Worm (Caenorhabditis elegans) whole organism, L4 larva: Measurements from ENCODE around the gene clec-239.
"Not testable (repeated sequence)": the region's sequence is repeated elsewhere in the genome, so short reads cannot be mapped to it uniquely, and the experiment has no call there.

Source experiments
- D1046.2 ChIP-seq: fragments of 200-800 bp; sonication (Bioruptor generic); IDR thresholded peaks from 2 replicates; pipeline ENCODE4 v1.3.6; 2022; ENCODE audit warnings: missing genetic modification characterization, missing compliant biosample characterization
- F37D6.2 ChIP-seq: sonication (generic microtip); optimal IDR thresholded peaks from 2 replicates; lab custom pipeline; 2016; ENCODE audit warnings: mild to moderate bottlenecking, missing genetic modification characterization, missing compliant biosample characterization
- T26A8.4 ChIP-seq: fragments of 200-800 bp; sonication (Bioruptor generic); IDR thresholded peaks from 2 replicates; pipeline ENCODE4 v1.3.6; 2022; ENCODE audit warnings: missing genetic modification characterization, missing compliant biosample characterization
- ZK546.5 ChIP-seq, 2 experiments: sonication (generic microtip); optimal IDR thresholded peaks; 2 replicates each; lab custom pipeline; 2017; ENCODE audit warnings: missing biosample characterization in 2 of 2, missing genetic modification characterization in 2 of 2
- aly-2 ChIP-seq: sonication (generic microtip); optimal IDR thresholded peaks from 2 replicates; lab custom pipeline; 2018; ENCODE audit warnings: missing biosample characterization, missing genetic modification characterization
- attf-4 ChIP-seq: sonication (generic microtip); optimal IDR thresholded peaks from 3 replicates; lab custom pipeline; 2017; ENCODE audit warnings: missing biosample characterization, missing genetic modification characterization
- ceh-20 ChIP-seq: fragments of 200-800 bp; sonication (Bioruptor generic); IDR thresholded peaks from 2 replicates; pipeline ENCODE4 v1.3.6; 2022; ENCODE audit warnings: missing genetic modification reagents, missing genetic modification characterization, missing compliant biosample characterization
- ceh-44 ChIP-seq: fragments of 200-800 bp; sonication (Bioruptor generic); IDR thresholded peaks from 2 replicates; pipeline ENCODE4 v1.3.6; 2022; ENCODE audit warnings: missing genetic modification reagents, missing genetic modification characterization, missing compliant biosample characterization
- ces-1 ChIP-seq: fragments of 150-350 bp; sonication (generic microtip); optimal IDR thresholded peaks from 4 replicates; lab custom pipeline; 2014; ENCODE audit warnings: missing biosample characterization, missing genetic modification reagents, missing genetic modification characterization
- ctbp-1 ChIP-seq: fragments of 200-800 bp; sonication (Bioruptor generic); IDR thresholded peaks from 2 replicates; pipeline ENCODE4 v1.3.6; 2022; ENCODE audit warnings: missing genetic modification reagents, missing genetic modification characterization, missing compliant biosample characterization
- dmd-6 ChIP-seq: fragments of 200-800 bp; sonication (Bioruptor generic); IDR thresholded peaks from 2 replicates; pipeline ENCODE4 v1.3.6; 2022; ENCODE audit warnings: missing genetic modification reagents, missing genetic modification characterization, missing compliant biosample characterization
- dmd-8 ChIP-seq: fragments of 200-800 bp; sonication (Bioruptor generic); IDR thresholded peaks from 2 replicates; pipeline ENCODE4 v1.3.6; 2022; ENCODE audit warnings: missing genetic modification characterization, missing compliant biosample characterization
- duxl-1 ChIP-seq: sonication (generic microtip); optimal IDR thresholded peaks from 2 replicates; lab custom pipeline; 2016; ENCODE audit warnings: mild to moderate bottlenecking, missing genetic modification characterization, moderate library complexity, missing compliant biosample characterization; ENCODE audit not compliant: poor library complexity
- dve-1 ChIP-seq: sonication (generic microtip); optimal IDR thresholded peaks from 2 replicates; lab custom pipeline; 2017; ENCODE audit warnings: antibody characterized with exemption, mild to moderate bottlenecking, missing genetic modification characterization, missing compliant biosample characterization; ENCODE audit not compliant: insufficient read depth
- hlh-30 ChIP-seq: sonication (generic microtip); optimal IDR thresholded peaks from 2 replicates; lab custom pipeline; 2017; ENCODE audit warnings: antibody characterized with exemption, mild to moderate bottlenecking, missing genetic modification characterization, missing compliant biosample characterization; ENCODE audit not compliant: insufficient read depth
- hmg-1.1 ChIP-seq: fragments of 200-800 bp; sonication (Bioruptor generic); IDR thresholded peaks from 2 replicates; pipeline ENCODE4 v1.3.6; 2022; ENCODE audit warnings: missing genetic modification reagents, missing genetic modification characterization, missing compliant biosample characterization
- lin-1 ChIP-seq: fragments of 200-800 bp; sonication (Bioruptor generic); IDR thresholded peaks from 2 replicates; pipeline ENCODE4 v1.3.6; 2022; ENCODE audit warnings: missing genetic modification reagents, missing genetic modification characterization, missing compliant biosample characterization
- lin-15B ChIP-seq: fragments of 150-350 bp; sonication (generic microtip); optimal IDR thresholded peaks from 3 replicates; lab custom pipeline; 2014; ENCODE audit warnings: missing biosample characterization, missing genetic modification characterization
- lin-38 ChIP-seq: fragments of 200-800 bp; sonication (Bioruptor generic); IDR thresholded peaks from 2 replicates; pipeline ENCODE4 v1.3.6; 2022; ENCODE audit warnings: missing genetic modification reagents, missing genetic modification characterization, missing compliant biosample characterization
- nhr-237 ChIP-seq: sonication (generic microtip); optimal IDR thresholded peaks from 2 replicates; lab custom pipeline; 2017; ENCODE audit warnings: missing biosample characterization, missing genetic modification characterization
- nhr-25 ChIP-seq: sonication (generic microtip); optimal IDR thresholded peaks from 2 replicates; lab custom pipeline; 2017; ENCODE audit warnings: missing genetic modification characterization, mild to moderate bottlenecking, missing compliant biosample characterization, antibody characterized with exemption, moderate library complexity, borderline replicate concordance; ENCODE audit not compliant: insufficient read depth
- nhr-48 ChIP-seq: sonication (generic microtip); optimal IDR thresholded peaks from 2 replicates; lab custom pipeline; 2016; ENCODE audit warnings: mild to moderate bottlenecking, missing genetic modification characterization, missing compliant biosample characterization
- nhr-77 ChIP-seq: fragments of 150-350 bp; optimal IDR thresholded peaks from 2 replicates; lab custom pipeline; 2014; ENCODE audit warnings: missing biosample characterization, missing genetic modification characterization
- pqm-1 ChIP-seq: sonication (generic microtip); optimal IDR thresholded peaks from 2 replicates; lab custom pipeline; 2017; ENCODE audit warnings: missing biosample characterization, missing genetic modification characterization
- skn-1 ChIP-seq: fragments of 150-350 bp; optimal IDR thresholded peaks from 2 replicates; lab custom pipeline; 2014; ENCODE audit warnings: missing biosample characterization, missing genetic modification characterization
- snpc-1.2 ChIP-seq: fragments of 200-800 bp; sonication (Bioruptor generic); IDR thresholded peaks from 2 replicates; pipeline ENCODE4 v1.3.6; 2022; ENCODE audit warnings: missing genetic modification reagents, missing genetic modification characterization, missing compliant biosample characterization
- snpc-4 ChIP-seq: fragments of 150-350 bp; optimal IDR thresholded peaks from 2 replicates; lab custom pipeline; 2014; ENCODE audit warnings: missing biosample characterization, missing genetic modification characterization
- spr-3 ChIP-seq: fragments of 200-800 bp; sonication (Bioruptor generic); optimal IDR thresholded peaks from 2 replicates; lab custom pipeline; 2018; ENCODE audit warnings: mild to moderate bottlenecking, missing genetic modification characterization, missing compliant biosample characterization
- unc-130 ChIP-seq: sonication (generic microtip); optimal IDR thresholded peaks from 2 replicates; lab custom pipeline; 2016; ENCODE audit warnings: missing genetic modification reagents, missing genetic modification characterization, missing compliant biosample characterization
- vab-7 ChIP-seq: fragments of 200-800 bp; sonication (Bioruptor generic); IDR thresholded peaks from 2 replicates; pipeline ENCODE4 v1.3.6; 2022; ENCODE audit warnings: missing genetic modification reagents, missing genetic modification characterization, missing compliant biosample characterization
- zag-1 ChIP-seq: fragments of 150-350 bp; optimal IDR thresholded peaks from 2 replicates; lab custom pipeline; 2014; ENCODE audit warnings: missing biosample characterization, missing genetic modification characterization
- zfp-3 ChIP-seq: fragments of 200-800 bp; sonication (Bioruptor generic); conservative IDR thresholded peaks from 2 replicates; pipeline ENCODE4 v1.3.6; 2022; ENCODE audit warnings: missing genetic modification reagents, missing genetic modification characterization, missing compliant biosample characterization
- zip-2 ChIP-seq: fragments of 150-350 bp; optimal IDR thresholded peaks from 2 replicates; lab custom pipeline; 2014; ENCODE audit warnings: missing biosample characterization, missing genetic modification characterization
- ztf-11 ChIP-seq: fragments of 150-350 bp; optimal IDR thresholded peaks from 2 replicates; lab custom pipeline; 2014; ENCODE audit warnings: missing biosample characterization, missing genetic modification characterization

The clec-239 gene

DNA sequence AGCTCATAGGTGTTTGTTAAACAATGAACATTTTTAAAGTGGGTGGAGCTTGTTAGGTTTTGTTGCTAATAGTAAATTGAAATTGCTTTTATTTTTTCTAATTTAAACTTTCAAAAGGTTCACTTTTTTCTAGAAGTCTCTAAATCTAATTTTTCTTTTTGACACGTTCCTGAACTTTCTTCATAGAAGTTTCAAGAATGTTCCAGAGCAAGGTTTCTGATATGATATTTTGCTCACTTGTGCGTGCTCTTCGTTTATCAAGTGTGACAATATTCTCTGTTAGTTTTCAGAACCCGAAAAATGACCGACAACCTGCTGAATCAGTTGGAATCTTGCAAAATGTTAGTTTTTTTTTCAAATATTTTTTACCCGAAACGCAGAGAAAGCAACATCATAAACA lies 17.6 kb upstream of the clec-239 start, which contains the start of gene fbxa-148:
Gene fbxa-148 (plus strand): TSS at position 301 of the 400 bp plus-strand sequence.
- TF ChIP-seq dmd-6 (GFP tag; lab: Robert Waterston, UW); snpc-4 (tag; lab: Kevin White, UChicago); ceh-20 (GFP tag; lab: Robert Waterston, UW): not testable (repeated sequence)

- TF ChIP-seq ztf-11, lin-15B, nhr-237: not testable (repeated sequence)
Measured at ce11 chrV:16948011-16948410, 8.3 kb upstream of the clec-239 start, which contains the start of gene fbxa-112. Gene fbxa-112, minus strand, starts transcription at chrV:16948111.

DNA sequence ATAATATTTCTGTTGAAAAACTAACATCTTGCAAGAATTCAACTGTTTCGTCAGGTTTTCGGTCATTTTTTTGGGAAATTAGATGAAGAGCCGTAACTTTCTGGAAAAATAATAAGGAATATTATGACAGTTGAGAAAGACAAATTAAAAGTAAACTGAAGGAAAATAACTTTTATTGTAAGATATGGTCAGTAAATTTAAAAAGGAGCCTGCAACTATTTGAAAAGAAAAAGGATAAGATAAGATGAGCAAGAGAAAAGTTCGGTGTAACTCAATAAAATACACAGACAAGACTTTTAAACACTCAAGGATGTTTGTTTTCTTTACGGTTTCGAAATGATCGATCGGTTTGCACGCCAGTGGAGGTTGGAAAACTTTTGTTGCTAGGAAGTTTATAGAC lies 6.7 kb upstream of the clec-239 start, which contains the start of gene fbxa-111:
Gene fbxa-111 (minus strand): TSS at position 101 of the 400 bp plus-strand sequence.
- not testable (repeated sequence) for TF ChIP-seq zfp-3 (GFP tag; lab: Robert Waterston, UW); vab-7 (GFP tag; lab: Robert Waterston, UW); spr-3 (GFP tag; lab: Kevin White, UChicago)
- TF ChIP-seq, all 104 proteins: peak for 0; not testable (repeated sequence) for 104

DNA sequence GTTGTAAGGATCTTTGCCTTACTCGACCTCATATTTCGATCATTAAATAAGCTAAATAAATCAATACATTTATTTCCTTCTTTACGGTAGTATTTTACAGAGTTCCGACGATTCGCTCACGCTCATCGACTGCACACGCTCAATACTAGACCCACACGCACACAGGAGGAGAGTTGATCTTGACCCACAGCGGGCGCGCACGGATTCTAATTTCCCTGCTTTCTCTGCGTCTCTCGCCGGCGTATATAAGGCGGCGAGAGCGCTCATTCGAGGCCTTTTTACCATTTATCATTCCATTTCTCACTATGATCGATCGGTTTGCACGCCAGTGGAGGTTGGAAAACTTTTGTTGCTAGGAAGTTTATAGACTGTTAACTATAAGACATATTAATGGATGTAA lies 6.3 kb upstream of the clec-239 start:
- no peak for TF ChIP-seq aly-2 (tag; lab: Kevin White, UChicago)
- no peak for TF ChIP-seq dmd-8 (GFP tag; lab: Robert Waterston, UW)
- no peak for TF ChIP-seq ceh-20 (GFP tag; lab: Robert Waterston, UW)
- no peak for TF ChIP-seq zag-1 (tag; lab: Kevin White, UChicago)
- TF ChIP-seq ceh-44 (GFP tag; lab: Robert Waterston, UW), result no peak
- no peak for TF ChIP-seq ctbp-1
- no peak for TF ChIP-seq dve-1
- TF ChIP-seq ces-1 (GFP tag; lab: Kevin White, UChicago), result no peak
- TF ChIP-seq nhr-237, result no peak
- no peak for TF ChIP-seq attf-4 (tag; lab: Kevin White, UChicago)
- TF ChIP-seq dmd-6 (GFP tag; lab: Robert Waterston, UW), result no peak
- no peak for TF ChIP-seq nhr-25 (tag; lab: Kevin White, UChicago)
- no peak for TF ChIP-seq hlh-30
- TF ChIP-seq nhr-48 (tag; lab: Kevin White, UChicago), result no peak
- no peak for TF ChIP-seq unc-130 (GFP tag; lab: Kevin White, UChicago)
- no peak for TF ChIP-seq pqm-1 (tag; lab: Kevin White, UChicago)
- TF ChIP-seq hmg-1.1 (GFP tag; lab: Robert Waterston, UW), result no peak
- TF ChIP-seq D1046.2 (GFP tag; lab: Robert Waterston, UW), result no peak
- no peak for TF ChIP-seq skn-1 (tag; lab: Kevin White, UChicago)
- TF ChIP-seq snpc-4 (tag; lab: Kevin White, UChicago), result no peak

DNA sequence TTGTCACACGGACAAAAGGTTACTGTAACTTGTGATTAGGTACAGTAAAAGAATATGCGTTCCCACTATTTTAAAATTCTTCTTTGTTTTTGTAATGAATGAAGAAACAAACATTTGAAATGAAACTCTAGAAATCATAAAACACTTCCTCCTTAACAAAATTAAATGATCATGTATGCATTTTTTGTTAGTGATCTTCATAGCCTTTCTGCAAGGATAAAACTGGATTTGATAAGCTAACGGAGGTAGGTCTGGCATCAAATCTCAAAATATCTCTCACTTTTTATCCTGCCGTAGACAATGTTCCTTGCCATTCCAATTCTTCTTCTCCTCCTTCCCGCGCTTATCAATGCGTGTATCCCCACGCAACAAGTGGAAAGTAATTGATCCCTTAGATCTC lies 4.8 kb upstream of the clec-239 start, which contains the start of gene clec-238:
Gene clec-238 (plus strand): TSS at position 301 of the 400 bp plus-strand sequence.
- TF ChIP-seq zip-2 (tag; lab: Kevin White, UChicago) (no peak), T26A8.4 (GFP tag; lab: Robert Waterston, UW) (no peak), ZK546.5 (tag; optimal IDR thresholded peaks at IDR 0.05; lab: Kevin White, UChicago) (no peak), ceh-44 (GFP tag; lab: Robert Waterston, UW) (no peak), snpc-1.2 (GFP tag; lab: Robert Waterston, UW) (no peak), zfp-3 (GFP tag; lab: Robert Waterston, UW) (no peak), lin-38 (GFP tag; lab: Robert Waterston, UW) (no peak), unc-130 (GFP tag; lab: Kevin White, UChicago) (no peak), duxl-1 (tag; lab: Kevin White, UChicago) (no peak), F37D6.2 (tag; lab: Kevin White, UChicago) (no peak), lin-1 (GFP tag; lab: Robert Waterston, UW) (no peak), nhr-77 (tag; lab: Kevin White, UChicago) (no peak)
